Worm (Caenorhabditis elegans) whole organism, L1 larva: ENCODE data around the gene mdt-26.

Experiments used
- C04F5.9 ChIP-seq: sonication (generic microtip); optimal IDR thresholded peaks from 2 replicates; lab custom pipeline; 2016; ENCODE audit warnings: missing genetic modification characterization, missing compliant biosample characterization
- C16A3.4 ChIP-seq: fragments of 150-350 bp; optimal IDR thresholded peaks from 2 replicates; lab custom pipeline; 2014; ENCODE audit warnings: missing biosample characterization, missing genetic modification characterization
- F16B12.6 ChIP-seq: fragments of 150-350 bp; optimal IDR thresholded peaks from 2 replicates; lab custom pipeline; 2014; ENCODE audit warnings: missing biosample characterization, missing genetic modification characterization
- Y116A8C.19 ChIP-seq: sonication (generic microtip); optimal IDR thresholded peaks from 2 replicates; lab custom pipeline; 2016; ENCODE audit warnings: missing compliant biosample characterization, missing genetic modification characterization, borderline replicate concordance
- alr-1 ChIP-seq: fragments of 200-800 bp; sonication (Bioruptor generic); optimal IDR thresholded peaks from 2 replicates; lab custom pipeline; 2018; ENCODE audit warnings: borderline replicate concordance, mild to moderate bottlenecking, missing genetic modification characterization, missing compliant biosample characterization
- ama-1 ChIP-seq: fragments of 150-350 bp; optimal IDR thresholded peaks from 2 replicates; lab custom pipeline; 2014
- ceh-82 ChIP-seq, 3 experiments: fragments of 150-350 bp in 1 of 3; sonication (generic microtip) in 2 of 3; optimal IDR thresholded peaks; 2 replicates each; lab custom pipeline; 2014 to 2017; ENCODE audit warnings: missing biosample characterization in 3 of 3, missing genetic modification characterization in 3 of 3
- ceh-90 ChIP-seq: sonication (generic microtip); optimal IDR thresholded peaks from 2 replicates; lab custom pipeline; 2016; ENCODE audit warnings: missing genetic modification characterization, missing compliant biosample characterization
- ces-1 ChIP-seq: fragments of 150-350 bp; optimal IDR thresholded peaks from 2 replicates; lab custom pipeline; 2014; ENCODE audit warnings: missing biosample characterization, missing genetic modification reagents, missing genetic modification characterization
- dpl-1 ChIP-seq, 3 experiments: fragments of 150-350 bp in 2 of 3; sonication (generic microtip) in 1 of 3; optimal IDR thresholded peaks; 2 replicates each; lab custom pipeline; 2014 to 2017; ENCODE audit warnings: missing biosample characterization in 3 of 3, missing genetic modification characterization in 3 of 3, missing genetic modification reagents in 3 of 3
- efl-1 ChIP-seq, 4 experiments: fragments of 150-350 bp; optimal IDR thresholded peaks in 3 of 4; peaks in 1 of 4; 1 replicate in 1 of 4; 2 replicates in 3 of 4; lab custom pipeline; 2014; ENCODE audit warnings: missing biosample characterization in 2 of 4, missing genetic modification characterization in 2 of 4, missing genetic modification reagents in 2 of 4
- egl-27 ChIP-seq, 2 experiments: fragments of 150-350 bp in 1 of 2; sonication (generic microtip); optimal IDR thresholded peaks; 3 replicates each; lab custom pipeline; 2017 to 2018; ENCODE audit warnings: missing biosample characterization in 2 of 2, missing genetic modification characterization in 2 of 2, missing genetic modification reagents in 2 of 2
- elt-3 ChIP-seq, 6 experiments: fragments of 150-350 bp in 1 of 6; sonication (generic microtip); optimal IDR thresholded peaks; 2 replicates each; lab custom pipeline; 2017 to 2018; ENCODE audit warnings: missing biosample characterization in 6 of 6, missing genetic modification characterization in 6 of 6, inconsistent platforms in 1 of 6
- ets-5 ChIP-seq: fragments of 200-800 bp; sonication (Bioruptor generic); IDR thresholded peaks from 2 replicates; pipeline ENCODE4 v1.3.6; 2022; ENCODE audit warnings: missing genetic modification characterization, missing compliant biosample characterization
- fkh-4 ChIP-seq: sonication (generic microtip); optimal IDR thresholded peaks from 2 replicates; lab custom pipeline; 2016; ENCODE audit warnings: missing compliant biosample characterization, missing genetic modification characterization, borderline replicate concordance
- fkh-8 ChIP-seq: sonication (generic microtip); optimal IDR thresholded peaks from 2 replicates; lab custom pipeline; 2016; ENCODE audit warnings: mild to moderate bottlenecking, missing genetic modification characterization, missing compliant biosample characterization
- hpl-2 ChIP-seq: fragments of 150-350 bp; optimal IDR thresholded peaks from 2 replicates; lab custom pipeline; 2014; ENCODE audit warnings: missing biosample characterization, missing genetic modification reagents, missing genetic modification characterization
- isw-1 ChIP-seq: fragments of 200-800 bp; sonication (Bioruptor generic); IDR thresholded peaks from 2 replicates; pipeline ENCODE4 v1.3.6; 2022; ENCODE audit warnings: missing genetic modification characterization, missing compliant biosample characterization
- lin-14 ChIP-seq: fragments of 200-800 bp; sonication (Bioruptor generic); optimal IDR thresholded peaks from 2 replicates; lab custom pipeline; 2018; ENCODE audit warnings: mild to moderate bottlenecking, missing genetic modification characterization, moderate library complexity, missing compliant biosample characterization
- lin-15B ChIP-seq: fragments of 150-350 bp; sonication (generic microtip); optimal IDR thresholded peaks from 3 replicates; lab custom pipeline; 2014; ENCODE audit warnings: missing biosample characterization, missing genetic modification characterization
- lin-35 ChIP-seq, 2 experiments: fragments of 150-350 bp; optimal IDR thresholded peaks; 2 replicates each; lab custom pipeline; 2014; ENCODE audit warnings: missing biosample characterization in 2 of 2, missing genetic modification characterization in 2 of 2, missing genetic modification reagents in 2 of 2
- lir-3 ChIP-seq: sonication (generic microtip); optimal IDR thresholded peaks from 2 replicates; lab custom pipeline; 2016; ENCODE audit warnings: mild to moderate bottlenecking, missing genetic modification characterization, moderate library complexity, missing compliant biosample characterization; ENCODE audit not compliant: poor library complexity
- lsy-2 ChIP-seq, 2 experiments: fragments of 150-350 bp; optimal IDR thresholded peaks; 2 replicates each; lab custom pipeline; 2014; ENCODE audit warnings: missing biosample characterization in 2 of 2, missing genetic modification characterization in 2 of 2
- mdl-1 ChIP-seq, 2 experiments: fragments of 150-350 bp; optimal IDR thresholded peaks; 2 replicates each; lab custom pipeline; 2014 to 2017; ENCODE audit warnings: missing biosample characterization in 2 of 2, missing genetic modification characterization in 2 of 2, inconsistent platforms in 1 of 2
- mep-1 ChIP-seq: fragments of 150-350 bp; optimal IDR thresholded peaks from 2 replicates; lab custom pipeline; 2014; ENCODE audit warnings: missing biosample characterization, missing genetic modification characterization
- nhr-19 ChIP-seq: fragments of 200-800 bp; sonication (Bioruptor generic); conservative IDR thresholded peaks from 2 replicates; pipeline ENCODE4 v1.3.6; 2022; ENCODE audit warnings: missing genetic modification characterization, missing compliant biosample characterization
- nhr-20 ChIP-seq: sonication (generic microtip); optimal IDR thresholded peaks from 2 replicates; lab custom pipeline; 2016; ENCODE audit warnings: mild to moderate bottlenecking, missing genetic modification characterization, missing compliant biosample characterization
- nhr-28 ChIP-seq: fragments of 150-350 bp; optimal IDR thresholded peaks from 2 replicates; lab custom pipeline; 2014; ENCODE audit warnings: missing biosample characterization, missing genetic modification characterization
- nhr-47 ChIP-seq: sonication (generic microtip); optimal IDR thresholded peaks from 2 replicates; lab custom pipeline; 2016; ENCODE audit warnings: mild to moderate bottlenecking, missing genetic modification characterization, moderate library complexity, missing compliant biosample characterization
- nhr-71 ChIP-seq: sonication (generic microtip); optimal IDR thresholded peaks from 2 replicates; lab custom pipeline; 2016; ENCODE audit warnings: mild to moderate bottlenecking, missing genetic modification characterization, moderate library complexity, missing compliant biosample characterization
- nhr-85 ChIP-seq: sonication (generic microtip); peaks from one replicate; lab custom pipeline; 2016; ENCODE audit warnings: missing genetic modification characterization, inconsistent platforms, missing compliant biosample characterization
- nhr-90 ChIP-seq: sonication (generic microtip); optimal IDR thresholded peaks from 2 replicates; lab custom pipeline; 2016; ENCODE audit warnings: mild to moderate bottlenecking, missing genetic modification characterization, missing compliant biosample characterization; ENCODE audit not compliant: poor library complexity
- pqm-1 ChIP-seq: sonication (generic microtip); optimal IDR thresholded peaks from 3 replicates; lab custom pipeline; 2017; ENCODE audit warnings: missing biosample characterization, missing genetic modification characterization
- rnt-1 ChIP-seq: sonication (generic microtip); optimal IDR thresholded peaks from 2 replicates; lab custom pipeline; 2016; ENCODE audit warnings: mild to moderate bottlenecking, missing genetic modification characterization, moderate library complexity, missing compliant biosample characterization
- skn-1 ChIP-seq: fragments of 150-350 bp; optimal IDR thresholded peaks from 2 replicates; lab custom pipeline; 2014; ENCODE audit warnings: missing biosample characterization, missing genetic modification characterization
- snpc-4 ChIP-seq: fragments of 150-350 bp; optimal IDR thresholded peaks from 2 replicates; lab custom pipeline; 2014; ENCODE audit warnings: missing biosample characterization, missing genetic modification characterization
- snu-23 ChIP-seq: sonication (generic microtip); optimal IDR thresholded peaks from 2 replicates; lab custom pipeline; 2016; ENCODE audit warnings: missing genetic modification characterization, missing compliant biosample characterization
- sox-4 ChIP-seq: sonication (generic microtip); optimal IDR thresholded peaks from 2 replicates; lab custom pipeline; 2016; ENCODE audit warnings: missing genetic modification characterization, missing compliant biosample characterization
- sup-37 ChIP-seq: fragments of 200-800 bp; sonication (Bioruptor generic); optimal IDR thresholded peaks from 2 replicates; lab custom pipeline; 2018; ENCODE audit warnings: mild to moderate bottlenecking, missing genetic modification characterization, missing compliant biosample characterization
- swsn-7 ChIP-seq: sonication (generic microtip); optimal IDR thresholded peaks from 2 replicates; lab custom pipeline; 2016; ENCODE audit warnings: missing genetic modification characterization, missing compliant biosample characterization
- tbx-2 ChIP-seq: sonication (generic microtip); optimal IDR thresholded peaks from 2 replicates; lab custom pipeline; 2016; ENCODE audit warnings: missing genetic modification characterization, missing compliant biosample characterization
- unc-86 ChIP-seq: sonication (generic microtip); optimal IDR thresholded peaks from 2 replicates; lab custom pipeline; 2016; ENCODE audit warnings: missing genetic modification characterization, missing compliant biosample characterization
- unc-98 ChIP-seq: fragments of 200-800 bp; sonication (Bioruptor generic); IDR thresholded peaks from 2 replicates; pipeline ENCODE4 v1.3.6; 2022; ENCODE audit warnings: missing genetic modification characterization, missing compliant biosample characterization
- xbp-1 ChIP-seq: sonication (generic microtip); optimal IDR thresholded peaks from 2 replicates; lab custom pipeline; 2016; ENCODE audit warnings: missing genetic modification characterization, missing compliant biosample characterization
- zip-4 ChIP-seq: fragments of 200-800 bp; sonication (Bioruptor generic); optimal IDR thresholded peaks from 2 replicates; lab custom pipeline; 2018; ENCODE audit warnings: mild to moderate bottlenecking, missing genetic modification characterization, moderate library complexity, missing compliant biosample characterization
- ztf-4 ChIP-seq: fragments of 150-350 bp; optimal IDR thresholded peaks from 2 replicates; lab custom pipeline; 2014; ENCODE audit warnings: missing biosample characterization, missing genetic modification characterization

Gene mdt-26

ce11 chrII:5649236-5650004 is 11.6 kb upstream of the mdt-26 start, which contains the start of the genes sam-4, F59E12.17 and zyg-1:
Gene sam-4, minus strand, starts transcription at chrII:5649286.
Gene F59E12.17, minus strand, starts transcription at chrII:5649470.
Gene zyg-1, plus strand, starts transcription at chrII:5649748.
- TF ChIP-seq snu-23 (GFP tag; lab: Kevin White, UChicago) (peak; percentile 68), alr-1 (tag; lab: Kevin White, UChicago) (no peak), nhr-90 (tag; lab: Kevin White, UChicago) (peak; percentile 18), sup-37 (GFP tag; lab: Kevin White, UChicago) (no peak), dpl-1 (GFP tag; optimal IDR thresholded peaks at IDR 0.05; lab: Kevin White, UChicago) (peak; percentile 68 to 87 (median 77)), ztf-4 (no peak), unc-86 (tag; lab: Kevin White, UChicago) (peak; percentile 12), efl-1 (optimal IDR thresholded peaks at IDR 0.05; lab: Kevin White, UChicago) (peak; percentile 78 to 83), efl-1 (GFP tag; optimal IDR thresholded peaks at IDR 0.05 in 1 of 2; lab: Kevin White, UChicago) (peak; percentile 85 to 98), Y116A8C.19 (no peak), hpl-2 (GFP tag; lab: Kevin White, UChicago) (peak; percentile 42), egl-27 (tag; optimal IDR thresholded peaks at IDR 0.05; lab: Kevin White, UChicago) (no peak), pqm-1 (tag; lab: Kevin White, UChicago) (no peak), lir-3 (tag; lab: Kevin White, UChicago) (peak; percentile 77), nhr-71 (tag; lab: Kevin White, UChicago) (peak; percentile 66), nhr-85 (tag; lab: Kevin White, UChicago) (peak; percentile 74), isw-1 (GFP tag; lab: Robert Waterston, UW) (peak; percentile 41), F16B12.6 (tag; lab: Kevin White, UChicago) (peak; percentile 57), nhr-28 (tag; lab: Kevin White, UChicago) (no peak), C16A3.4 (tag; lab: Kevin White, UChicago) (peak; percentile 85), skn-1 (tag; lab: Kevin White, UChicago) (peak; percentile 81), fkh-8 (peak; percentile 60), fkh-4 (tag; lab: Kevin White, UChicago) (no peak), nhr-20 (peak; percentile 61), swsn-7 (tag; lab: Kevin White, UChicago) (peak; percentile 28), C04F5.9 (tag; lab: Kevin White, UChicago) (no peak), zip-4 (GFP tag; lab: Kevin White, UChicago) (no peak), mdl-1 (tag; optimal IDR thresholded peaks at IDR 0.05; lab: Kevin White, UChicago) (peak in 1 of 2 experiments; percentile 35), ets-5 (GFP tag; lab: Robert Waterston, UW) (no peak), sox-4 (tag; lab: Kevin White, UChicago) (no peak), ama-1 (lab: Kevin White, UChicago) (no peak), nhr-19 (0 out of 2 replicates have a peak, but pooled peaks have one; percentile 20), nhr-47 (peak; percentile 50), lsy-2 (tag; optimal IDR thresholded peaks at IDR 0.05; lab: Kevin White, UChicago) (peak; percentile 56 to 86), xbp-1 (peak; percentile 47), ceh-90 (tag; lab: Kevin White, UChicago) (peak; percentile 57), mep-1 (tag; lab: Kevin White, UChicago) (peak; percentile 65), lin-15B (tag; lab: Kevin White, UChicago) (peak; percentile 86), ceh-82 (tag; optimal IDR thresholded peaks at IDR 0.05; lab: Kevin White, UChicago) (peak; percentile 8 to 84 (median 37)), lin-35 (GFP tag; optimal IDR thresholded peaks at IDR 0.05; lab: Kevin White, UChicago) (peak; percentile 80 to 90), lin-14 (no peak), elt-3 (tag; optimal IDR thresholded peaks at IDR 0.05; lab: Kevin White, UChicago) (peak in 1 of 6 experiments; percentile 20), snpc-4 (peak; percentile 53), unc-98 (GFP tag; lab: Robert Waterston, UW) (no peak), ces-1 (GFP tag; lab: Kevin White, UChicago) (no peak), tbx-2 (tag; lab: Kevin White, UChicago) (peak; percentile 52), rnt-1 (tag; lab: Kevin White, UChicago) (peak; percentile 86)
